Worm (Caenorhabditis elegans): ENCODE data around the gene swt-6.

swt-6 gene

DNA sequence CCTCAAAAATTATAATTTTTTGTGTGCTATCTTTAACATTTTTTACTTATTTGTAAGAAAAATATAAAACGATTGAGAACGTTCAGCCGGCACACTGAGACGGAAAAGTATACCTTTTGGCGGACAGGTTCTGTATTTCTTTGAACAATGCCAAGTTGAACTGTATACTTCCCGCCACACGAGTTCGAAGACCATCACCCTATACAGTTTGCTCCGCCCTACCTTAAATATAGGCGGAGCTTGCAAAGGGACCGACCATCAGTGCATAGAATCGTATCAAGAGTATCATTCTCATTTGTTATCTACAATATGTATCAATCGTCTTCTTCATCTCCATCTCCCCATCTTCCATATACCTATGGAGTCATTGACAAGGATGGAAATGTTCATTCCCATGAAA is 30.7 kb downstream of the swt-6 start, which contains the start of gene end-1:
end-1 (plus strand) TSS at position 301 of the 400 bp plus-strand sequence.
- TF ChIP-seq nfyb-1 (GFP tag; IDR thresholded peaks at IDR 0.05) (no peak), attf-3 (GFP tag; conservative IDR thresholded peaks at IDR 0.05) (no peak), let-607 (tag; optimal IDR thresholded peaks at IDR 0.05) (no peak), ZK185.1 (tag; optimal IDR thresholded peaks at IDR 0.05; ENCODE audit: poor library complexity, severe bottlenecking) (no peak), chd-7 (tag; optimal IDR thresholded peaks at IDR 0.05) (no peak), K12H6.12 (tag; optimal IDR thresholded peaks at IDR 0.05) (no peak), ama-1 (optimal IDR thresholded peaks at IDR 0.05) (no peak), ama-1 (GFP tag; optimal IDR thresholded peaks at IDR 0.05) (no peak), bed-2 (GFP tag; IDR thresholded peaks at IDR 0.05) (no peak), akir-1 (GFP tag; optimal IDR thresholded peaks at IDR 0.05) (no peak), sdz-38 (tag; optimal IDR thresholded peaks at IDR 0.05) (no peak), ceh-40 (GFP tag; IDR thresholded peaks at IDR 0.05) (no peak), athp-1 (tag; optimal IDR thresholded peaks at IDR 0.05) (no peak), F57C9.4 (tag; optimal IDR thresholded peaks at IDR 0.05) (no peak), dox-1 (GFP tag; IDR thresholded peaks at IDR 0.05) (no peak), ztf-25 (GFP tag; IDR thresholded peaks at IDR 0.05) (no peak)

- TF ChIP-seq attf-6 (GFP tag; IDR thresholded peaks at IDR 0.05) (no peak), C06A6.2 (GFP tag; conservative IDR thresholded peaks at IDR 0.05) (no peak), ama-1 (optimal IDR thresholded peaks at IDR 0.05) (no peak), ama-1 (GFP tag; optimal IDR thresholded peaks at IDR 0.05) (peak in 1 of 2 experiments; percentile 24), madf-6 (GFP tag; IDR thresholded peaks at IDR 0.05) (peak; percentile 52), dox-1 (GFP tag; IDR thresholded peaks at IDR 0.05) (no peak), T07F8.4 (tag; optimal IDR thresholded peaks at IDR 0.05) (no peak), bed-1 (GFP tag; IDR thresholded peaks at IDR 0.05) (no peak), Y67H2A.10 (GFP tag; conservative IDR thresholded peaks at IDR 0.05) (no peak), rpc-1 (optimal IDR thresholded peaks at IDR 0.05) (no peak), rpc-1 (tag; optimal IDR thresholded peaks at IDR 0.05) (no peak), hmg-1.2 (GFP tag; IDR thresholded peaks at IDR 0.05) (peak; percentile 13; the same call in 1 of the 2 replicates), Y95B8A.8 (GFP tag; IDR thresholded peaks at IDR 0.05) (no peak), nfyb-1 (GFP tag; IDR thresholded peaks at IDR 0.05) (0 out of 2 replicates have a peak, but pooled peaks have one; percentile 17), somi-1 (GFP tag; optimal IDR thresholded peaks at IDR 0.05) (no peak), Y56A3A.18 (GFP tag; IDR thresholded peaks at IDR 0.05) (0 out of 2 replicates have a peak, but pooled peaks have one; percentile 48), ceh-79 (tag; optimal IDR thresholded peaks at IDR 0.05) (peak; percentile 12), nhr-80 (tag; optimal IDR thresholded peaks at IDR 0.05) (peak; percentile 67), let-607 (tag; optimal IDR thresholded peaks at IDR 0.05) (no peak), snpc-4 (GFP tag; optimal IDR thresholded peaks at IDR 0.05) (no peak), snpc-4 (tag; optimal IDR thresholded peaks at IDR 0.05) (peak in 1 of 4 experiments; percentile 3), K12H6.12 (tag; optimal IDR thresholded peaks at IDR 0.05) (no peak), tbp1 (GFP tag; optimal IDR thresholded peaks at IDR 0.05) (no peak), Y79H2A.3 (GFP tag; conservative IDR thresholded peaks at IDR 0.05) (no peak), sea-2 (GFP tag; IDR thresholded peaks at IDR 0.05) (no peak)
Measured at ce11 chrV:13986823-13987222, 32.7 kb downstream of the swt-6 start.

DNA sequence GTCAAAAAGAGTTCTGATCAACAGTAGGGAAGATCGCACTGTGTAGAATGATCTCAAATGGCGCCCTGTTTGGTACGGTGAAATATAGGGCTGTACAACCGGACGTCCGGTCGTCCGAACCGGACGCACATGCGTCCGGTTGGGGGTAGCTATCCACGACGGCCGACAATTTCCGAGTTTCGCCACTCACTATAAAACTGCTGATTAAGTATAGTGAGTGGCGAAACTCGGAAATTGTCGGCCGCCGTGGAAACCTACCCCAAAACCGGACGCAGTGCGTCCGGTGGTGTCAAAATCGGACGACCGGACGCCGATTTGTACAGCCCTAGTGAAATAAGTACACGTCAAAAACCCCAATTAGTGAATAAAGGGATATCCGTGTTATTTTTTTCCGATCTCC is 37.9 kb downstream of the swt-6 start:
- TF ChIP-seq snpc-3.4 (tag; optimal IDR thresholded peaks at IDR 0.05), result peak; percentile 27
- peak; percentile 34; the same call in 1 of the 2 replicates for TF ChIP-seq hmg-1.2 (GFP tag; IDR thresholded peaks at IDR 0.05)
- peak; percentile 32 for TF ChIP-seq snpc-4 (GFP tag; optimal IDR thresholded peaks at IDR 0.05)
- peak in 3 of 4 experiments; percentile 58 to 90 (median 89) for TF ChIP-seq snpc-4 (tag; optimal IDR thresholded peaks at IDR 0.05)
- peak; percentile 77 for TF ChIP-seq snpc-1.1 (tag; optimal IDR thresholded peaks at IDR 0.05; ENCODE audit: insufficient read depth)

Data from whole organism, young adult.